Worm (Caenorhabditis elegans): ENCODE measurements around the gene T17A3.12.

- no peak for TF ChIP-seq ama-1 (optimal IDR thresholded peaks at IDR 0.05)
- TF ChIP-seq fos-1 (tag; optimal IDR thresholded peaks at IDR 0.05) = no peak
- no peak for TF ChIP-seq egl-27 (tag; optimal IDR thresholded peaks at IDR 0.05)
- no peak for TF ChIP-seq aly-2 (tag; optimal IDR thresholded peaks at IDR 0.05)
- TF ChIP-seq ztf-11 (tag; optimal IDR thresholded peaks at IDR 0.05) = no peak
- no peak for TF ChIP-seq lin-39 (tag; optimal IDR thresholded peaks at IDR 0.05)
- no peak for TF ChIP-seq nhr-11 (tag; optimal IDR thresholded peaks at IDR 0.05)
- no peak for TF ChIP-seq nhr-77 (tag; optimal IDR thresholded peaks at IDR 0.05)
- peak; percentile 16 for TF ChIP-seq lin-13 (GFP tag; optimal IDR thresholded peaks at IDR 0.05)
- no peak for TF ChIP-seq dmd-4 (tag; optimal IDR thresholded peaks at IDR 0.05)
Measured at ce11 chrIII:96196-96595, 48.8 kb downstream of the T17A3.12 start.
